Worm (Caenorhabditis elegans) whole organism, L1 larva: ENCODE measurements around the gene C03C10.7.

Experiments
- C04F5.9 ChIP-seq: sonication (generic microtip); optimal IDR thresholded peaks from 2 replicates; lab custom pipeline; 2016; ENCODE audit warnings: missing genetic modification characterization, missing compliant biosample characterization
- C16A3.4 ChIP-seq: fragments of 150-350 bp; optimal IDR thresholded peaks from 2 replicates; lab custom pipeline; 2014; ENCODE audit warnings: missing biosample characterization, missing genetic modification characterization
- C34B4.2 ChIP-seq: sonication (generic microtip); optimal IDR thresholded peaks from 2 replicates; lab custom pipeline; 2017; ENCODE audit warnings: mild to moderate bottlenecking, missing genetic modification characterization, missing compliant biosample characterization
- alr-1 ChIP-seq: fragments of 200-800 bp; sonication (Bioruptor generic); optimal IDR thresholded peaks from 2 replicates; lab custom pipeline; 2018; ENCODE audit warnings: borderline replicate concordance, mild to moderate bottlenecking, missing genetic modification characterization, missing compliant biosample characterization
- ama-1 ChIP-seq: fragments of 150-350 bp; optimal IDR thresholded peaks from 2 replicates; lab custom pipeline; 2014
- blmp-1 ChIP-seq: fragments of 150-350 bp; optimal IDR thresholded peaks from 2 replicates; lab custom pipeline; 2014; ENCODE audit warnings: missing biosample characterization, missing genetic modification characterization
- ceh-88 ChIP-seq: fragments of 200-800 bp; sonication (Bioruptor generic); IDR thresholded peaks from 2 replicates; pipeline ENCODE4 v1.3.6; 2022; ENCODE audit warnings: missing genetic modification characterization, missing compliant biosample characterization
- ces-1 ChIP-seq: fragments of 150-350 bp; optimal IDR thresholded peaks from 2 replicates; lab custom pipeline; 2014; ENCODE audit warnings: missing biosample characterization, missing genetic modification reagents, missing genetic modification characterization
- dpl-1 ChIP-seq, 3 experiments: fragments of 150-350 bp in 2 of 3; sonication (generic microtip) in 1 of 3; optimal IDR thresholded peaks; 2 replicates each; lab custom pipeline; 2014 to 2017; ENCODE audit warnings: missing biosample characterization in 3 of 3, missing genetic modification characterization in 3 of 3, missing genetic modification reagents in 3 of 3
- efl-1 ChIP-seq, 4 experiments: fragments of 150-350 bp; optimal IDR thresholded peaks in 3 of 4; peaks in 1 of 4; 1 replicate in 1 of 4; 2 replicates in 3 of 4; lab custom pipeline; 2014; ENCODE audit warnings: missing biosample characterization in 2 of 4, missing genetic modification characterization in 2 of 4, missing genetic modification reagents in 2 of 4
- efl-3 ChIP-seq: fragments of 200-800 bp; sonication (Bioruptor generic); optimal IDR thresholded peaks from 2 replicates; lab custom pipeline; 2018; ENCODE audit warnings: mild to moderate bottlenecking, missing genetic modification characterization, missing compliant biosample characterization
- egl-13 ChIP-seq: sonication (generic microtip); optimal IDR thresholded peaks from 2 replicates; lab custom pipeline; 2016; ENCODE audit warnings: missing genotype, missing genetic modification reagents, missing genetic modification characterization, missing compliant biosample characterization
- egl-27 ChIP-seq, 2 experiments: fragments of 150-350 bp in 1 of 2; sonication (generic microtip); optimal IDR thresholded peaks; 3 replicates each; lab custom pipeline; 2017 to 2018; ENCODE audit warnings: missing biosample characterization in 2 of 2, missing genetic modification characterization in 2 of 2, missing genetic modification reagents in 2 of 2
- fkh-10 ChIP-seq: sonication (generic microtip); optimal IDR thresholded peaks from 2 replicates; lab custom pipeline; 2017; ENCODE audit warnings: missing biosample characterization, missing genetic modification reagents, missing genetic modification characterization
- fkh-8 ChIP-seq: sonication (generic microtip); optimal IDR thresholded peaks from 2 replicates; lab custom pipeline; 2016; ENCODE audit warnings: mild to moderate bottlenecking, missing genetic modification characterization, missing compliant biosample characterization
- fos-1 ChIP-seq: fragments of 150-350 bp; optimal IDR thresholded peaks from 2 replicates; lab custom pipeline; 2014; ENCODE audit warnings: missing biosample characterization, missing genetic modification characterization
- jun-1 ChIP-seq: fragments of 150-350 bp; optimal IDR thresholded peaks from 2 replicates; lab custom pipeline; 2014; ENCODE audit warnings: missing biosample characterization, missing genetic modification reagents, missing genetic modification characterization
- lin-14 ChIP-seq: fragments of 200-800 bp; sonication (Bioruptor generic); optimal IDR thresholded peaks from 2 replicates; lab custom pipeline; 2018; ENCODE audit warnings: mild to moderate bottlenecking, missing genetic modification characterization, moderate library complexity, missing compliant biosample characterization
- lin-35 ChIP-seq, 2 experiments: fragments of 150-350 bp; optimal IDR thresholded peaks; 2 replicates each; lab custom pipeline; 2014; ENCODE audit warnings: missing biosample characterization in 2 of 2, missing genetic modification characterization in 2 of 2, missing genetic modification reagents in 2 of 2
- lin-39 ChIP-seq: fragments of 150-350 bp; optimal IDR thresholded peaks from 2 replicates; lab custom pipeline; 2014; ENCODE audit warnings: missing biosample characterization, missing genetic modification reagents, missing genetic modification characterization
- lsy-2 ChIP-seq, 2 experiments: fragments of 150-350 bp; optimal IDR thresholded peaks; 2 replicates each; lab custom pipeline; 2014; ENCODE audit warnings: missing biosample characterization in 2 of 2, missing genetic modification characterization in 2 of 2
- mef-2 ChIP-seq: fragments of 150-350 bp; optimal IDR thresholded peaks from 2 replicates; lab custom pipeline; 2014; ENCODE audit warnings: missing biosample characterization, missing genetic modification characterization
- nhr-11 ChIP-seq: fragments of 150-350 bp; optimal IDR thresholded peaks from 2 replicates; lab custom pipeline; 2014; ENCODE audit warnings: missing biosample characterization, missing genetic modification characterization
- nhr-12 ChIP-seq: sonication (generic microtip); optimal IDR thresholded peaks from 2 replicates; lab custom pipeline; 2017; ENCODE audit warnings: missing biosample characterization, missing genetic modification characterization
- nhr-28 ChIP-seq: fragments of 150-350 bp; optimal IDR thresholded peaks from 2 replicates; lab custom pipeline; 2014; ENCODE audit warnings: missing biosample characterization, missing genetic modification characterization
- nhr-47 ChIP-seq: sonication (generic microtip); optimal IDR thresholded peaks from 2 replicates; lab custom pipeline; 2016; ENCODE audit warnings: mild to moderate bottlenecking, missing genetic modification characterization, moderate library complexity, missing compliant biosample characterization
- nhr-71 ChIP-seq: sonication (generic microtip); optimal IDR thresholded peaks from 2 replicates; lab custom pipeline; 2016; ENCODE audit warnings: mild to moderate bottlenecking, missing genetic modification characterization, moderate library complexity, missing compliant biosample characterization
- pax-3 ChIP-seq: fragments of 200-800 bp; sonication (Bioruptor generic); optimal IDR thresholded peaks from 2 replicates; lab custom pipeline; 2018; ENCODE audit warnings: mild to moderate bottlenecking, missing genetic modification characterization, moderate library complexity, missing compliant biosample characterization
- skn-1 ChIP-seq: fragments of 150-350 bp; optimal IDR thresholded peaks from 2 replicates; lab custom pipeline; 2014; ENCODE audit warnings: missing biosample characterization, missing genetic modification characterization
- snpc-4 ChIP-seq: fragments of 150-350 bp; optimal IDR thresholded peaks from 2 replicates; lab custom pipeline; 2014; ENCODE audit warnings: missing biosample characterization, missing genetic modification characterization
- snu-23 ChIP-seq: sonication (generic microtip); optimal IDR thresholded peaks from 2 replicates; lab custom pipeline; 2016; ENCODE audit warnings: missing genetic modification characterization, missing compliant biosample characterization
- sox-4 ChIP-seq: sonication (generic microtip); optimal IDR thresholded peaks from 2 replicates; lab custom pipeline; 2016; ENCODE audit warnings: missing genetic modification characterization, missing compliant biosample characterization
- sptf-1 ChIP-seq: fragments of 150-350 bp; optimal IDR thresholded peaks from 2 replicates; lab custom pipeline; 2014; ENCODE audit warnings: missing biosample characterization, missing genetic modification characterization
- tbx-2 ChIP-seq: sonication (generic microtip); optimal IDR thresholded peaks from 2 replicates; lab custom pipeline; 2016; ENCODE audit warnings: missing genetic modification characterization, missing compliant biosample characterization
- tlp-1 ChIP-seq: fragments of 150-350 bp; optimal IDR thresholded peaks from 2 replicates; lab custom pipeline; 2014; ENCODE audit warnings: missing biosample characterization, missing genetic modification characterization
- unc-30 ChIP-seq: sonication (generic microtip); optimal IDR thresholded peaks from 2 replicates; lab custom pipeline; 2017; ENCODE audit warnings: missing biosample characterization, missing genetic modification characterization
- unc-62 ChIP-seq: fragments of 150-350 bp; optimal IDR thresholded peaks from 2 replicates; lab custom pipeline; 2014; ENCODE audit warnings: missing biosample characterization, missing genetic modification reagents, missing genetic modification characterization
- unc-86 ChIP-seq: sonication (generic microtip); optimal IDR thresholded peaks from 2 replicates; lab custom pipeline; 2016; ENCODE audit warnings: missing genetic modification characterization, missing compliant biosample characterization
- unc-98 ChIP-seq: fragments of 200-800 bp; sonication (Bioruptor generic); IDR thresholded peaks from 2 replicates; pipeline ENCODE4 v1.3.6; 2022; ENCODE audit warnings: missing genetic modification characterization, missing compliant biosample characterization
- zag-1 ChIP-seq: fragments of 150-350 bp; optimal IDR thresholded peaks from 2 replicates; lab custom pipeline; 2014; ENCODE audit warnings: missing biosample characterization, missing genetic modification characterization

C03C10.7 gene

DNA sequence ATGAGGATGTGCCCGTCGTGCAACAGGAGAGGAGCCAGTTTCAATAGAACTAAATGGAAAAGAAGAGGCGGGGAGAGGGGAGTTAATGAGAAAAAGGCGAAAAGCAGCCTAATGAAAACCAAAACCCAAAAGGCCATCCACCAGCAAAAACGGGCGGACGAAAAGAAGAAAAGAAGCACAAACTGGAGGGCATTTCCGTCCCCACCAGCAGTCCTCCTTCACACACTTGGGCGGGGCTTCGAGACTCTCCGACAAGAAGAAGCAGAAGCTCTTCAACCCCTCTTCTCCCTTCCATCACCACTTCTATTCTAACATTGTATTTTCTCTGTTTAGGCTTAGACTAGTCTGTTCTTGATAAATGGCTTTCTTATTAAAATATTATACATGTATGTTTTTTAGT, 27.7 kb upstream of the C03C10.7 start:
- TF ChIP-seq lin-14: peak; percentile 49
- no peak for TF ChIP-seq lsy-2 (tag; optimal IDR thresholded peaks at IDR 0.05; lab: Kevin White, UChicago)
- no peak for TF ChIP-seq skn-1
- TF ChIP-seq ama-1: no peak
- TF ChIP-seq mef-2 (tag; lab: Kevin White, UChicago): no peak
- no peak for TF ChIP-seq nhr-71 (tag; lab: Kevin White, UChicago)
- TF ChIP-seq fkh-8: no peak

- peak; percentile 31 for TF ChIP-seq tbx-2 (tag; lab: Kevin White, UChicago)
- peak; percentile 79 for TF ChIP-seq lin-14
- no peak for TF ChIP-seq blmp-1 (tag; lab: Kevin White, UChicago)
- no peak for TF ChIP-seq lin-39 (tag; lab: Kevin White, UChicago)
- no peak for TF ChIP-seq ces-1 (GFP tag; lab: Kevin White, UChicago)
- no peak for TF ChIP-seq nhr-28 (tag; lab: Kevin White, UChicago)
- TF ChIP-seq jun-1 (tag; lab: Kevin White, UChicago): no peak
- no peak for TF ChIP-seq ceh-88 (GFP tag; lab: Robert Waterston, UW)
Measured at ce11 chrIII:4070239-4070638, 25.6 kb upstream of the C03C10.7 start.

DNA sequence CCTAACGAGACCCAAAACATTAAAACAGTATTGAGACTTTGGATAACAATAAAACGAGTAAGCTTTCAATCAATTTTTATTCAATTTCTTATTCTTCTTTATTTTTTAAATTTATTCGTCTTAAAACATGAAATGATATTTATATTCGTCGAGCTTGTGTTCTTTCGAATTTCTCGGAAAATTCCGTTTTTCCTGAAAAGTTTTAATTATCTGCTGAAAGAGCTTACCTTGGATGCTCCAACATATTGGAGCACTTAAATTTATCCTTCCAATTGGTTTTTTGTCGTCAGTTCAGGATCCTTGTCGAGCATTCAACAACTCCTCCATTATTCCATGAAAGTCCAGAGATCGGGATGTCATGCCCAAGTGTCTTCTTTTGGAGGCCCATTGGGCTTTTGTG, 12.4 kb upstream of the C03C10.7 start:
- no peak for TF ChIP-seq lin-39 (tag; lab: Kevin White, UChicago)
- no peak for TF ChIP-seq efl-1 (optimal IDR thresholded peaks at IDR 0.05; lab: Kevin White, UChicago)
- peak in 1 of 2 experiments; percentile 68 for TF ChIP-seq efl-1 (GFP tag; optimal IDR thresholded peaks at IDR 0.05 in 1 of 2; lab: Kevin White, UChicago)

- TF ChIP-seq tbx-2 (tag; lab: Kevin White, UChicago) (no peak), fkh-8 (peak; percentile 25)
Measured at ce11 chrIII:4085657-4086056, 10.2 kb upstream of the C03C10.7 start.

DNA sequence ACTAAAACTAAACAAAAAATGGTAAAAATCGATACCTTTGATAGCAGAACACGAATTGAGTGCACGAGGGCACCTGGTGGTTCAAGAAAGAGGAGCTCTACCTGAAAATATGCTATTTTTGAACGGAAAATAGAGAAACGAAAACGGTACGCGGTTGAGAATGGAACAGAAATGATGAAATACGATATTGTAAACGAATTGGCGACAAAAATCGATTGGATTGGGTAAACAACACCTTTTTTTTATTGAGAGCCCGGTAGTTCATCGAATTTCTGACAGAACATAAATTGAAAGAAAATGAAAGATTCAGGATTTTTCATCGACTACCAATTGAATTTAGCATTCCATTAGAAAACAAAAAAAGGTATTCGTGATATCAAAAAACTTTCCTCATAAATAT, 9.3 kb upstream of the C03C10.7 start, which contains the start of gene kin-19:
kin-19 (minus strand) TSS at position 101 of the 400 bp plus-strand sequence.
- TF ChIP-seq unc-86 (tag; lab: Kevin White, UChicago) (no peak), fkh-10 (GFP tag; lab: Kevin White, UChicago) (no peak), C04F5.9 (tag; lab: Kevin White, UChicago) (no peak), sptf-1 (tag; lab: Kevin White, UChicago) (no peak), fos-1 (tag; lab: Kevin White, UChicago) (no peak), alr-1 (no peak), snu-23 (no peak), egl-27 (tag; optimal IDR thresholded peaks at IDR 0.05; lab: Kevin White, UChicago) (no peak)
- TF ChIP-seq, all 84 proteins: peak for 0

DNA sequence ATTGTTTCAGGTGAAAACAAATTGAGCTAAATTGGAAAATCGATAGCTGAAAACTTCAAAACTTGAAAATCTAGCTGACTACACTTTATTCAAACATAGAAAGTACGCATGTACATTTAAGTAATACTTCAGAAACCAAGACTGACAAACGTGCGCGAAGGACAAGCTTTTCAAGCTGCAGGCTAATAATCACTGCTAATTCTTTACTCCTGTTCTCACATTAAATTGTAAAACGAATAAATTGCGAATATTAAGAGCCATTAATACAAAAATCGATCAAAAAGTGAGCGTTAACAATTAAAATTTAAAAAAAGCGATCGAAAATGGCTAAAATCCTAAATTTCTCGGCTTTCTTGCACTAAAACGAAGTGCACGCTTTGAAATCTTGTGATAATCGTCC, 8.8 kb upstream of the C03C10.7 start:
- no peak for TF ChIP-seq tlp-1 (tag; lab: Kevin White, UChicago)
- no peak for TF ChIP-seq egl-27 (tag; optimal IDR thresholded peaks at IDR 0.05; lab: Kevin White, UChicago)

- TF ChIP-seq efl-3: no peak
- no peak for TF ChIP-seq zag-1 (tag; lab: Kevin White, UChicago)
- TF ChIP-seq unc-30 (tag; lab: Kevin White, UChicago): no peak
- peak; percentile 65 for TF ChIP-seq jun-1 (tag; lab: Kevin White, UChicago)
- peak; percentile 72 for TF ChIP-seq snpc-4 (tag; lab: Kevin White, UChicago)
- TF ChIP-seq ama-1: no peak
- TF ChIP-seq unc-62 (GFP tag; lab: Kevin White, UChicago): no peak
- TF ChIP-seq egl-27 (tag; optimal IDR thresholded peaks at IDR 0.05; lab: Kevin White, UChicago): no peak
- TF ChIP-seq pax-3: peak; percentile 44
- TF ChIP-seq skn-1: peak; percentile 64
- TF ChIP-seq fos-1 (tag; lab: Kevin White, UChicago): peak; percentile 57
- peak; percentile 85 to 90 (median 87) for TF ChIP-seq dpl-1 (GFP tag; optimal IDR thresholded peaks at IDR 0.05; lab: Kevin White, UChicago)
- TF ChIP-seq lin-14: peak; percentile 92
- no peak for TF ChIP-seq nhr-11 (tag; lab: Kevin White, UChicago)
- TF ChIP-seq nhr-12 (tag; lab: Kevin White, UChicago): no peak
- TF ChIP-seq lin-35 (GFP tag; optimal IDR thresholded peaks at IDR 0.05; lab: Kevin White, UChicago): peak; percentile 92 to 94
- peak; percentile 61 for TF ChIP-seq C16A3.4
- no peak for TF ChIP-seq C34B4.2
- no peak for TF ChIP-seq sox-4 (tag; lab: Kevin White, UChicago)
- peak; percentile 62 for TF ChIP-seq nhr-47 (tag; lab: Kevin White, UChicago)
- no peak for TF ChIP-seq mef-2 (tag; lab: Kevin White, UChicago)
- TF ChIP-seq egl-13 (tag; lab: Kevin White, UChicago): peak; percentile 28
- no peak for TF ChIP-seq unc-98 (GFP tag; lab: Robert Waterston, UW)
- TF ChIP-seq nhr-71 (tag; lab: Kevin White, UChicago): peak; percentile 78
- no peak for TF ChIP-seq nhr-28 (tag; lab: Kevin White, UChicago)
Measured at ce11 chrIII:4087565-4087964, 8.3 kb upstream of the C03C10.7 start.
